Fruit fly (Drosophila melanogaster) whole organism, embryonic: ENCODE measurements around the gene alphaKap4.

Source experiments
- Blimp-1 ChIP-seq: fragments of 200-800 bp; sonication (Bioruptor generic); optimal IDR thresholded peaks from 3 replicates; lab custom pipeline; 2018; ENCODE audit warnings: missing biosample characterization, missing genetic modification characterization, mild to moderate bottlenecking, moderate library complexity, missing genetic modification reagents
- CG1024 ChIP-seq: fragments of 200-800 bp; sonication (Bioruptor generic); IDR thresholded peaks from 2 replicates; pipeline ENCODE4 v1.3.6; 2022; ENCODE audit warnings: missing biosample characterization, missing genetic modification characterization
- CG10431 ChIP-seq: fragments of 200-800 bp; sonication (Bioruptor generic); optimal IDR thresholded peaks from 3 replicates; lab custom pipeline; 2018; ENCODE audit warnings: missing biosample characterization, mild to moderate bottlenecking, missing genetic modification characterization
- CG10959 ChIP-seq: fragments of 200-800 bp; sonication (Bioruptor generic); IDR thresholded peaks from 2 replicates; pipeline ENCODE4 v1.3.6; 2022; ENCODE audit warnings: missing biosample characterization, missing genetic modification characterization
- CG11456 ChIP-seq: fragments of 200-800 bp; sonication (Bioruptor generic); IDR thresholded peaks from 3 replicates; pipeline ENCODE4 v1.3.6; 2022; ENCODE audit warnings: missing biosample characterization, missing genetic modification characterization
- CG12299 ChIP-seq: fragments of 200-800 bp; sonication (Bioruptor generic); optimal IDR thresholded peaks from 2 replicates; lab custom pipeline; 2018; ENCODE audit warnings: missing biosample characterization, mild to moderate bottlenecking, missing genetic modification characterization
- CG13624 ChIP-seq: fragments of 200-800 bp; sonication (Bioruptor generic); optimal IDR thresholded peaks from 2 replicates; lab custom pipeline; 2016; ENCODE audit warnings: missing biosample characterization, missing genetic modification characterization
- CG13775 ChIP-seq: fragments of 200-800 bp; sonication (Bioruptor generic); optimal IDR thresholded peaks from 3 replicates; lab custom pipeline; 2017; ENCODE audit warnings: missing biosample characterization, mild to moderate bottlenecking, missing genetic modification characterization
- CG13894 ChIP-seq: fragments of 200-800 bp; sonication (Bioruptor generic); optimal IDR thresholded peaks from 3 replicates; lab custom pipeline; 2018; ENCODE audit warnings: missing biosample characterization, mild to moderate bottlenecking, missing genetic modification characterization, moderate library complexity
- CG1792 ChIP-seq: fragments of 200-800 bp; sonication (Bioruptor generic); optimal IDR thresholded peaks from 2 replicates; lab custom pipeline; 2016; ENCODE audit warnings: missing biosample characterization, missing genetic modification characterization
- CG18262 ChIP-seq: fragments of 200-800 bp; optimal IDR thresholded peaks from 3 replicates; lab custom pipeline; 2019; ENCODE audit warnings: missing biosample characterization, mild to moderate bottlenecking, missing genetic modification characterization, moderate library complexity
- CG2199 ChIP-seq: fragments of 200-800 bp; sonication (Bioruptor generic); IDR thresholded peaks from 3 replicates; pipeline ENCODE4 v1.3.6; 2022; ENCODE audit warnings: missing biosample characterization, missing genetic modification characterization
- CG2712 ChIP-seq: fragments of 200-800 bp; optimal IDR thresholded peaks from 3 replicates; lab custom pipeline; 2019; ENCODE audit warnings: missing biosample characterization, mild to moderate bottlenecking, missing genetic modification characterization, moderate library complexity
- CG30431 ChIP-seq: fragments of 200-800 bp; sonication (Bioruptor generic); optimal IDR thresholded peaks from 2 replicates; lab custom pipeline; 2017; ENCODE audit warnings: missing biosample characterization, missing genetic modification characterization
- CG32767 ChIP-seq: fragments of 200-800 bp; sonication (Bioruptor generic); IDR thresholded peaks from 2 replicates; pipeline ENCODE4 v1.3.6; 2022; ENCODE audit warnings: missing biosample characterization, missing genetic modification characterization
- CG32772 ChIP-seq: fragments of 200-800 bp; sonication (Bioruptor generic); IDR thresholded peaks from 2 replicates; pipeline ENCODE4 v1.3.6; 2022; ENCODE audit warnings: missing biosample characterization, missing genetic modification characterization
- CG3407 ChIP-seq: fragments of 200-800 bp; sonication (Bioruptor generic); optimal IDR thresholded peaks from 2 replicates; lab custom pipeline; 2018; ENCODE audit warnings: missing biosample characterization, mild to moderate bottlenecking, missing genetic modification characterization
- CG6654 ChIP-seq: fragments of 200-800 bp; sonication (Bioruptor generic); optimal IDR thresholded peaks from 2 replicates; lab custom pipeline; 2017; ENCODE audit warnings: missing biosample characterization, mild to moderate bottlenecking, missing genetic modification characterization
- CG7357 ChIP-seq: fragments of 200-800 bp; sonication (Bioruptor generic); IDR thresholded peaks from 3 replicates; pipeline ENCODE4 v1.3.6; 2022; ENCODE audit warnings: missing biosample characterization, missing genetic modification characterization
- CG7556 ChIP-seq: fragments of 200-800 bp; sonication (Bioruptor generic); optimal IDR thresholded peaks from 2 replicates; lab custom pipeline; 2017; ENCODE audit warnings: missing biosample characterization, mild to moderate bottlenecking, missing genetic modification characterization
- Chrac-16 ChIP-seq: fragments of 200-800 bp; sonication (Bioruptor generic); optimal IDR thresholded peaks from 3 replicates; lab custom pipeline; 2016; ENCODE audit warnings: missing biosample characterization, missing genetic modification characterization
- D19A ChIP-seq: fragments of 200-800 bp; optimal IDR thresholded peaks from 3 replicates; lab custom pipeline; 2019; ENCODE audit warnings: missing biosample characterization, mild to moderate bottlenecking, missing genetic modification characterization, moderate library complexity
- Drgx ChIP-seq: fragments of 200-800 bp; sonication (Bioruptor generic); IDR thresholded peaks from 2 replicates; pipeline ENCODE4 v1.3.6; 2022; ENCODE audit warnings: missing biosample characterization, missing genetic modification characterization
- Hr3 ChIP-seq: fragments of 200-800 bp; sonication (Bioruptor generic); optimal IDR thresholded peaks from 3 replicates; lab custom pipeline; 2016; ENCODE audit warnings: missing biosample characterization, missing genetic modification characterization
- Kr ChIP-seq: fragments of 200-800 bp; sonication (Bioruptor generic); optimal IDR thresholded peaks from 2 replicates; lab custom pipeline; 2017; ENCODE audit warnings: missing biosample characterization, mild to moderate bottlenecking, missing genetic modification characterization
- Lhr ChIP-seq: fragments of 200-800 bp; sonication (Bioruptor generic); optimal IDR thresholded peaks from 3 replicates; lab custom pipeline; 2017; ENCODE audit warnings: mild to moderate bottlenecking, missing biosample characterization, missing genetic modification reagents, missing genetic modification characterization
- NC2β ChIP-seq: fragments of 200-800 bp; sonication (Bioruptor generic); optimal IDR thresholded peaks from 2 replicates; lab custom pipeline; 2016; ENCODE audit warnings: missing biosample characterization, missing genetic modification characterization
- NK7.1 ChIP-seq: fragments of 200-800 bp; sonication (Bioruptor generic); optimal IDR thresholded peaks from 3 replicates; lab custom pipeline; 2016; ENCODE audit warnings: missing biosample characterization, missing genetic modification characterization
- Ptx1 ChIP-seq: fragments of 200-800 bp; sonication (Bioruptor generic); IDR thresholded peaks from 2 replicates; pipeline ENCODE4 v1.3.6; 2022; ENCODE audit warnings: missing biosample characterization, missing genetic modification characterization
- Rfx ChIP-seq: fragments of 200-800 bp; sonication (Bioruptor generic); IDR thresholded peaks from 2 replicates; pipeline ENCODE4 v1.3.6; 2022; ENCODE audit warnings: missing biosample characterization, missing genetic modification characterization
- Six4 ChIP-seq: fragments of 200-800 bp; sonication (Bioruptor generic); optimal IDR thresholded peaks from 2 replicates; lab custom pipeline; 2016; ENCODE audit warnings: missing biosample characterization, missing genetic modification characterization
- Spps ChIP-seq: fragments of 200-800 bp; sonication (Bioruptor generic); optimal IDR thresholded peaks from 2 replicates; lab custom pipeline; 2018; ENCODE audit warnings: missing biosample characterization, mild to moderate bottlenecking, missing genetic modification characterization
- Trl ChIP-seq, 3 experiments: fragments of >200 bp in 2 of 3; fragments of 200-800 bp in 1 of 3; sonication (Bioruptor generic) in 1 of 3; optimal IDR thresholded peaks; 2 replicates in 1 of 3; 3 replicates in 2 of 3; lab custom pipeline; 2016 to 2017; ENCODE audit warnings: missing biosample characterization in 1 of 3, missing genetic modification characterization in 1 of 3
- ase ChIP-seq: fragments of 200-800 bp; sonication (Bioruptor generic); IDR thresholded peaks from 3 replicates; pipeline ENCODE4 v1.3.6; 2022; ENCODE audit warnings: missing biosample characterization, missing genetic modification characterization
- bigmax ChIP-seq: fragments of 200-800 bp; sonication (Bioruptor generic); optimal IDR thresholded peaks from 2 replicates; lab custom pipeline; 2018; ENCODE audit warnings: missing biosample characterization, mild to moderate bottlenecking, missing genetic modification characterization
- chm ChIP-seq: fragments of 200-800 bp; sonication (Bioruptor generic); IDR thresholded peaks from 2 replicates; pipeline ENCODE4 v1.3.6; 2022; ENCODE audit warnings: missing biosample characterization, missing genetic modification characterization
- crol ChIP-seq: fragments of 200-800 bp; sonication (Bioruptor generic); IDR thresholded peaks from 2 replicates; pipeline ENCODE4 v1.3.6; 2022; ENCODE audit warnings: missing biosample characterization, missing genetic modification characterization
- emc ChIP-seq: fragments of 200-800 bp; sonication (Bioruptor generic); optimal IDR thresholded peaks from 2 replicates; lab custom pipeline; 2016; ENCODE audit warnings: missing biosample characterization, missing genetic modification characterization
- fd3F ChIP-seq: fragments of 200-800 bp; sonication (Bioruptor generic); optimal IDR thresholded peaks from 2 replicates; lab custom pipeline; 2018; ENCODE audit warnings: missing biosample characterization, mild to moderate bottlenecking, missing genetic modification characterization, moderate library complexity
- jing ChIP-seq: fragments of 200-800 bp; sonication (Bioruptor generic); optimal IDR thresholded peaks from 2 replicates; lab custom pipeline; 2018; ENCODE audit warnings: missing biosample characterization, mild to moderate bottlenecking, missing genetic modification characterization
- lola ChIP-seq, 3 experiments: fragments of >200 bp in 2 of 3; fragments of 200-800 bp in 1 of 3; sonication (Bioruptor generic) in 1 of 3; optimal IDR thresholded peaks; 2 replicates each; lab custom pipeline; 2017 to 2019; ENCODE audit warnings: missing biosample characterization in 3 of 3, missing genetic modification characterization in 3 of 3, mild to moderate bottlenecking in 1 of 3, moderate library complexity in 1 of 3
- lov ChIP-seq, 2 experiments: fragments of 200-800 bp in 1 of 2; fragments of >200 bp in 1 of 2; sonication (Bioruptor generic) in 1 of 2; IDR thresholded peaks in 1 of 2; optimal IDR thresholded peaks in 1 of 2; 2 replicates in 1 of 2; 3 replicates in 1 of 2; pipeline versions ENCODE4 v1.3.6 to Lab custom; 2017 to 2022; ENCODE audit warnings: missing biosample characterization in 1 of 2, missing genetic modification characterization in 1 of 2
- pan ChIP-seq, 4 experiments: fragments of >200 bp in 3 of 4; fragments of 200-800 bp in 1 of 4; sonication (Bioruptor generic) in 1 of 4; optimal IDR thresholded peaks in 3 of 4; IDR thresholded peaks in 1 of 4; 2 replicates each; pipeline versions ENCODE4 v1.3.6 to Lab custom; 2017 to 2022; ENCODE audit warnings: missing biosample characterization in 2 of 4, missing genetic modification characterization in 2 of 4, mixed read lengths in 1 of 4
- repo ChIP-seq: fragments of 200-800 bp; sonication (Bioruptor generic); optimal IDR thresholded peaks from 2 replicates; lab custom pipeline; 2016; ENCODE audit warnings: missing biosample characterization, missing genetic modification characterization
- sim ChIP-seq: fragments of 200-800 bp; sonication (Bioruptor generic); IDR thresholded peaks from 2 replicates; pipeline ENCODE4 v1.3.6; 2022; ENCODE audit warnings: missing biosample characterization, missing genetic modification characterization
- sima ChIP-seq: fragments of 200-800 bp; sonication (Bioruptor generic); optimal IDR thresholded peaks from 2 replicates; lab custom pipeline; 2016; ENCODE audit warnings: missing biosample characterization, missing genetic modification characterization
- trh ChIP-seq: fragments of 200-800 bp; sonication (Bioruptor generic); optimal IDR thresholded peaks from 2 replicates; lab custom pipeline; 2016; ENCODE audit warnings: missing biosample characterization, missing genetic modification characterization
- zen ChIP-seq: fragments of 200-800 bp; sonication (Bioruptor generic); optimal IDR thresholded peaks from 3 replicates; lab custom pipeline; 2018; ENCODE audit warnings: missing biosample characterization, mild to moderate bottlenecking, missing genetic modification characterization, moderate library complexity
- zf30C ChIP-seq: fragments of 200-800 bp; sonication (Bioruptor generic); optimal IDR thresholded peaks from 3 replicates; lab custom pipeline; 2018; ENCODE audit warnings: missing biosample characterization, mild to moderate bottlenecking, missing genetic modification characterization

The alphaKap4 gene

DNA sequence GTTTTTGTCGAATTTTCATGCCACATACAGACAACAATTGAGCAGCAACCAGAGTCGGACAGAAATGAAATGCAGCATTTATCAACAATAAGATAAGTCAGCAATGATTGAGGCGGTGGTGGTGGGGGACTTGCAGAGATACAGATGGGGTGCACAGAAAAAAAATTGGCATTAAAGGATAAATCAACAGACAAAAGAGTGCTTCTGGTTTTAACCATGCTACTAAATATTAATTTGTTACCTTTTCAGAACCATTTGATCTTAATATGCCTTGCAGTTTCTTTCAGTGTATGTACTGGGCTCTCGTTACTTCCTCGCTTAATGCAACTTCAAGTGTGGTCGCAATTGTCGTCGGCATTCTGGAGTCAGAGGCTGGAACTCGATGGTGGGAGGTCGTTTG is 22.1 kb downstream of the alphaKap4 start (continued):
- peak; percentile 42 for TF ChIP-seq NK7.1 (GFP tag; lab: Kevin White, UChicago)
- TF ChIP-seq Drgx (GFP tag; lab: Robert Waterston, UW) = peak; percentile 30; the same call in 1 of the 2 replicates
- peak; percentile 56 for TF ChIP-seq Six4 (GFP tag; lab: Kevin White, UChicago)
- TF ChIP-seq lola (GFP tag; optimal IDR thresholded peaks at IDR 0.05; lab: Kevin White, UChicago) = peak in 1 of 3 experiments; percentile 59
- peak; percentile 48 for TF ChIP-seq CG1792
- no peak for TF ChIP-seq CG11456 (GFP tag; lab: Robert Waterston, UW)
- no peak for TF ChIP-seq Hr3 (GFP tag; lab: Kevin White, UChicago)
- TF ChIP-seq Lhr (GFP tag; lab: Kevin White, UChicago) = no peak
- TF ChIP-seq NC2β (GFP tag; lab: Kevin White, UChicago) = peak; percentile 10
- peak; percentile 68; the same call in 1 of the 2 replicates for TF ChIP-seq sim (GFP tag; lab: Robert Waterston, UW)
- TF ChIP-seq zf30C (GFP tag; lab: Kevin White, UChicago) = peak; percentile 56
- peak; percentile 84; the same call in 2 of the 3 replicates for TF ChIP-seq CG2199 (GFP tag; lab: Robert Waterston, UW)
- TF ChIP-seq D19A (tag; lab: Kevin White, UChicago) = peak; percentile 50
- peak; percentile 62 for TF ChIP-seq CG18262
- TF ChIP-seq lov (optimal IDR thresholded peaks at IDR 0.05; lab: Kevin White, UChicago) = no peak
- peak; percentile 79; the same call in 1 of the 3 replicates for TF ChIP-seq lov (GFP tag; IDR thresholded peaks at IDR 0.05; lab: Robert Waterston, UW)
- peak; percentile 44; the same call in 1 of the 2 replicates for TF ChIP-seq chm
- no peak for TF ChIP-seq CG12299 (tag; lab: Kevin White, UChicago)
- TF ChIP-seq crol (GFP tag; lab: Robert Waterston, UW) = no peak
- peak; percentile 68 for TF ChIP-seq Spps
- peak; percentile 47; the same call in 1 of the 2 replicates for TF ChIP-seq CG32767 (GFP tag; lab: Robert Waterston, UW)
- no peak for TF ChIP-seq CG13624 (GFP tag; lab: Kevin White, UChicago)
- TF ChIP-seq CG10959 (GFP tag; lab: Robert Waterston, UW) = peak; percentile 90
- TF ChIP-seq zen (tag; lab: Kevin White, UChicago) = peak; percentile 72
- TF ChIP-seq Ptx1 (GFP tag; lab: Robert Waterston, UW) = peak; percentile 67
- peak; percentile 39 for TF ChIP-seq repo (GFP tag; lab: Kevin White, UChicago)
- TF ChIP-seq bigmax (GFP tag; lab: Kevin White, UChicago) = no peak
- TF ChIP-seq CG2712 (tag; lab: Kevin White, UChicago) = peak; percentile 79
- no peak for TF ChIP-seq jing
- TF ChIP-seq sima (GFP tag; lab: Kevin White, UChicago) = no peak
- TF ChIP-seq CG32772 = peak; percentile 39; the same call in 1 of the 2 replicates
- no peak for TF ChIP-seq Rfx (GFP tag; lab: Robert Waterston, UW)
- no peak for TF ChIP-seq trh
- peak; percentile 43; the same call in 1 of the 3 replicates for TF ChIP-seq CG7357 (GFP tag; lab: Robert Waterston, UW)
- no peak for TF ChIP-seq CG13894 (tag; lab: Kevin White, UChicago)
- TF ChIP-seq fd3F (GFP tag; lab: Kevin White, UChicago) = no peak
- TF ChIP-seq Chrac-16 (GFP tag; lab: Kevin White, UChicago) = peak; percentile 17
- peak; percentile 36 for TF ChIP-seq CG3407 (GFP tag; lab: Kevin White, UChicago)
- peak; percentile 69 for TF ChIP-seq Blimp-1 (GFP tag; lab: Kevin White, UChicago)
- TF ChIP-seq CG7556 (GFP tag; lab: Kevin White, UChicago) = no peak
- no peak for TF ChIP-seq pan (optimal IDR thresholded peaks at IDR 0.05; lab: Kevin White, UChicago)
- peak in 1 of 2 experiments; percentile 75 for TF ChIP-seq pan (GFP tag; optimal IDR thresholded peaks at IDR 0.05 in 1 of 2, IDR thresholded peaks at IDR 0.05 in 1 of 2)
- TF ChIP-seq CG13775 (GFP tag; lab: Kevin White, UChicago) = peak; percentile 15
- no peak for TF ChIP-seq Kr (GFP tag; lab: Kevin White, UChicago)
- TF ChIP-seq ase (GFP tag; lab: Robert Waterston, UW) = 0 out of 3 replicates have a peak, but pooled peaks have one; percentile 46
- no peak for TF ChIP-seq emc (GFP tag; lab: Kevin White, UChicago)
- TF ChIP-seq CG6654 (GFP tag; lab: Kevin White, UChicago) = peak; percentile 9
- peak; percentile 13 for TF ChIP-seq CG30431 (GFP tag; lab: Kevin White, UChicago)
- no peak for TF ChIP-seq Trl (optimal IDR thresholded peaks at IDR 0.05; lab: Kevin White, UChicago)
- peak; percentile 23 for TF ChIP-seq Trl (GFP tag; optimal IDR thresholded peaks at IDR 0.05; lab: Kevin White, UChicago)
- TF ChIP-seq CG10431 (GFP tag; lab: Kevin White, UChicago) = no peak
- TF ChIP-seq CG1024 (GFP tag; lab: Robert Waterston, UW) = peak; percentile 79
